Fruit fly (Drosophila melanogaster): ENCODE measurements around the gene CG11912.

- TF ChIP-seq CG33017 (tag; optimal IDR thresholded peaks at IDR 0.05) (no peak), kay (GFP tag; ENCODE audit: borderline replicate concordance) (no peak), CG5204 (GFP tag; optimal IDR thresholded peaks at IDR 0.05) (no peak), Mnt (GFP tag; optimal IDR thresholded peaks at IDR 0.05) (no peak), Clk (GFP tag; optimal IDR thresholded peaks at IDR 0.05) (no peak), CG7101 (tag; optimal IDR thresholded peaks at IDR 0.05) (no peak), CG1620 (GFP tag; optimal IDR thresholded peaks at IDR 0.05) (no peak), cnc (optimal IDR thresholded peaks at IDR 0.05) (no peak), Hr96 (GFP tag; optimal IDR thresholded peaks at IDR 0.05) (no peak), CG14711 (tag; optimal IDR thresholded peaks at IDR 0.05) (no peak), Crg-1 (GFP tag; optimal IDR thresholded peaks at IDR 0.05) (no peak)
Measured at dm6 chr2L:332235-332634, 13.2 kb upstream of the CG11912 start, which contains the start of gene CG31921.
